Worm (Caenorhabditis elegans): ENCODE data around the gene F55H2.5.

ce11 chrIII:9546016-9546659 lies 34.9 kb downstream of the F55H2.5 start, which contains the start of gene unc-16:
- TF ChIP-seq nhr-11 (tag; optimal IDR thresholded peaks at IDR 0.05) (no peak), C38D4.7 (GFP tag; optimal IDR thresholded peaks at IDR 0.05) (no peak), pqm-1 (tag; optimal IDR thresholded peaks at IDR 0.05) (no peak), dmd-4 (tag; optimal IDR thresholded peaks at IDR 0.05; ENCODE audit: borderline replicate concordance) (no peak)
